Worm (Caenorhabditis elegans) whole organism, midembryonic: ENCODE data around the gene Y66D12A.19.

Experiments used
- T22C8.4 ChIP-seq: fragments of 200-800 bp; sonication (Bioruptor generic); IDR thresholded peaks from 2 replicates; pipeline ENCODE4 v1.3.6; 2022; ENCODE audit warnings: missing genetic modification characterization, missing compliant biosample characterization
- cog-1 ChIP-seq: sonication (generic microtip); optimal IDR thresholded peaks from 2 replicates; lab custom pipeline; 2016; ENCODE audit warnings: missing genetic modification characterization, missing compliant biosample characterization
- flt-1 ChIP-seq: fragments of 200-800 bp; sonication (Bioruptor generic); IDR thresholded peaks from 2 replicates; pipeline ENCODE4 v1.3.6; 2022; ENCODE audit warnings: missing genetic modification characterization, missing compliant biosample characterization
- klf-2 ChIP-seq: fragments of 200-800 bp; sonication (Bioruptor generic); conservative IDR thresholded peaks from 2 replicates; pipeline ENCODE4 v1.3.6; 2022; ENCODE audit warnings: missing genetic modification reagents, missing genetic modification characterization, missing compliant biosample characterization
- med-1 ChIP-seq: sonication (generic microtip); optimal IDR thresholded peaks from 2 replicates; lab custom pipeline; 2017; ENCODE audit warnings: missing genetic modification characterization, mild to moderate bottlenecking, missing compliant biosample characterization, antibody characterized with exemption, missing genetic modification reagents; ENCODE audit not compliant: insufficient read depth
- ref-1 ChIP-seq: fragments of 200-800 bp; sonication (Bioruptor generic); conservative IDR thresholded peaks from 2 replicates; pipeline ENCODE4 v1.3.6; 2022; ENCODE audit warnings: missing genetic modification reagents, missing genetic modification characterization, missing compliant biosample characterization
- tab-1 ChIP-seq: fragments of 200-800 bp; sonication (Bioruptor generic); IDR thresholded peaks from 2 replicates; pipeline ENCODE4 v1.3.6; 2022; ENCODE audit warnings: missing genetic modification characterization, missing compliant biosample characterization
- ztf-23 ChIP-seq: fragments of 200-800 bp; sonication (Bioruptor generic); IDR thresholded peaks from 2 replicates; pipeline ENCODE4 v1.3.6; 2022; ENCODE audit warnings: missing genetic modification reagents, missing genetic modification characterization, missing compliant biosample characterization
- ztf-29 ChIP-seq: fragments of 200-800 bp; sonication (Bioruptor generic); IDR thresholded peaks from 2 replicates; pipeline ENCODE4 v1.3.6; 2022; ENCODE audit warnings: missing genetic modification reagents, missing genetic modification characterization, missing compliant biosample characterization

ce11 chrIII:11544947-11545346 is 36.1 kb downstream of the Y66D12A.19 start:
- TF ChIP-seq flt-1 (GFP tag; lab: Robert Waterston, UW) (no peak), ref-1 (GFP tag; lab: Robert Waterston, UW) (no peak), med-1 (no peak), T22C8.4 (GFP tag; lab: Robert Waterston, UW) (no peak), ztf-29 (GFP tag; lab: Robert Waterston, UW) (no peak), klf-2 (GFP tag; lab: Robert Waterston, UW) (no peak), tab-1 (GFP tag; lab: Robert Waterston, UW) (no peak), cog-1 (tag; lab: Kevin White, UChicago) (no peak), ztf-23 (GFP tag; lab: Robert Waterston, UW) (no peak)
